Worm (Caenorhabditis elegans) whole organism, young adult: Measurements from ENCODE around the gene pbo-6.
A peak's percentile ranks its signal among the peaks of the same experiment; 100 is the strongest.

ENCODE experiments used
- B0261.1 ChIP-seq: sonication (generic microtip); optimal IDR thresholded peaks from 2 replicates; lab custom pipeline; 2016; ENCODE audit warnings: mild to moderate bottlenecking, missing genetic modification characterization, moderate library complexity, missing compliant biosample characterization
- B0336.3 ChIP-seq: fragments of 200-800 bp; sonication (Bioruptor generic); IDR thresholded peaks from 2 replicates; pipeline ENCODE4 v1.3.6; 2022; ENCODE audit warnings: missing genetic modification characterization, missing compliant biosample characterization
- C06A6.2 ChIP-seq: fragments of 200-800 bp; sonication (Bioruptor generic); conservative IDR thresholded peaks from 2 replicates; pipeline ENCODE4 v1.3.6; 2022; ENCODE audit warnings: missing genetic modification characterization, missing compliant biosample characterization
- F52B5.7 ChIP-seq: sonication (generic microtip); optimal IDR thresholded peaks from 2 replicates; lab custom pipeline; 2016; ENCODE audit warnings: mild to moderate bottlenecking, missing genetic modification characterization, missing compliant biosample characterization
- Y53F4B.3 ChIP-seq: fragments of 200-800 bp; sonication (Bioruptor generic); IDR thresholded peaks from 2 replicates; pipeline ENCODE4 v1.3.6; 2022; ENCODE audit warnings: missing genetic modification reagents, missing genetic modification characterization, missing compliant biosample characterization
- Y53G8AR.9 ChIP-seq: fragments of 200-800 bp; sonication (Bioruptor generic); conservative IDR thresholded peaks from 2 replicates; pipeline ENCODE4 v1.3.6; 2022; ENCODE audit warnings: missing genetic modification reagents, missing genetic modification characterization, missing compliant biosample characterization
- Y79H2A.3 ChIP-seq: fragments of 200-800 bp; sonication (Bioruptor generic); conservative IDR thresholded peaks from 2 replicates; pipeline ENCODE4 v1.3.6; 2022; ENCODE audit warnings: missing genetic modification reagents, missing genetic modification characterization, missing compliant biosample characterization
- ZK185.1 ChIP-seq: sonication (generic microtip); optimal IDR thresholded peaks from 2 replicates; lab custom pipeline; 2016; ENCODE audit warnings: mild to moderate bottlenecking, missing genetic modification characterization, missing compliant biosample characterization; ENCODE audit not compliant: poor library complexity, severe bottlenecking
- ama-1 ChIP-seq, 3 experiments: fragments of 150-350 bp in 1 of 3; sonication (generic microtip) in 2 of 3; optimal IDR thresholded peaks; 2 replicates each; lab custom pipeline; 2014 to 2018; ENCODE audit warnings: missing biosample characterization in 2 of 3, missing genetic modification characterization in 2 of 3, missing genetic modification reagents in 2 of 3
- aptf-2 ChIP-seq: fragments of 200-800 bp; sonication (Bioruptor generic); conservative IDR thresholded peaks from 2 replicates; pipeline ENCODE4 v1.3.6; 2022; ENCODE audit warnings: missing genetic modification reagents, missing genetic modification characterization, missing compliant biosample characterization
- aptf-3 ChIP-seq: fragments of 200-800 bp; sonication (Bioruptor generic); IDR thresholded peaks from 2 replicates; pipeline ENCODE4 v1.3.6; 2022; ENCODE audit warnings: missing genetic modification characterization, missing compliant biosample characterization
- attf-6 ChIP-seq: fragments of 200-800 bp; sonication (Bioruptor generic); IDR thresholded peaks from 2 replicates; pipeline ENCODE4 v1.3.6; 2022; ENCODE audit warnings: missing genetic modification reagents, missing genetic modification characterization, missing compliant biosample characterization
- bed-1 ChIP-seq: fragments of 200-800 bp; sonication (Bioruptor generic); IDR thresholded peaks from 2 replicates; pipeline ENCODE4 v1.3.6; 2022; ENCODE audit warnings: missing genetic modification reagents, missing genetic modification characterization, missing compliant biosample characterization
- ceh-100 ChIP-seq: fragments of 200-800 bp; sonication (Bioruptor generic); IDR thresholded peaks from 2 replicates; pipeline ENCODE4 v1.3.6; 2022; ENCODE audit warnings: missing genetic modification reagents, missing genetic modification characterization, missing compliant biosample characterization
- ceh-27 ChIP-seq: fragments of 200-800 bp; sonication (Bioruptor generic); optimal IDR thresholded peaks from 2 replicates; lab custom pipeline; 2018; ENCODE audit warnings: mild to moderate bottlenecking, missing genetic modification characterization, moderate library complexity, missing compliant biosample characterization
- ceh-40 ChIP-seq: fragments of 200-800 bp; sonication (Bioruptor generic); IDR thresholded peaks from 2 replicates; pipeline ENCODE4 v1.3.6; 2022; ENCODE audit warnings: missing genetic modification characterization, missing compliant biosample characterization
- ceh-79 ChIP-seq: sonication (generic microtip); optimal IDR thresholded peaks from 2 replicates; lab custom pipeline; 2017; ENCODE audit warnings: mild to moderate bottlenecking, missing genetic modification characterization, missing compliant biosample characterization
- ceh-91 ChIP-seq: fragments of 200-800 bp; sonication (Bioruptor generic); IDR thresholded peaks from 2 replicates; pipeline ENCODE4 v1.3.6; 2022; ENCODE audit warnings: missing genetic modification reagents, missing genetic modification characterization, missing compliant biosample characterization
- dpff-1 ChIP-seq: sonication (generic microtip); optimal IDR thresholded peaks from 2 replicates; lab custom pipeline; 2017; ENCODE audit warnings: mild to moderate bottlenecking, missing genetic modification characterization, missing compliant biosample characterization
- egrh-3 ChIP-seq: fragments of 200-800 bp; sonication (Bioruptor generic); IDR thresholded peaks from 2 replicates; pipeline ENCODE4 v1.3.6; 2022; ENCODE audit warnings: missing genetic modification reagents, missing genetic modification characterization, missing compliant biosample characterization
- hmg-1.2 ChIP-seq: fragments of 200-800 bp; sonication (Bioruptor generic); IDR thresholded peaks from 2 replicates; pipeline ENCODE4 v1.3.6; 2022; ENCODE audit warnings: missing genetic modification reagents, missing genetic modification characterization, missing compliant biosample characterization
- lag-1 ChIP-seq: fragments of 200-800 bp; sonication (Bioruptor generic); IDR thresholded peaks from 2 replicates; pipeline ENCODE4 v1.3.6; 2022; ENCODE audit warnings: missing genetic modification reagents, missing genetic modification characterization, missing compliant biosample characterization
- lin-35 ChIP-seq, 3 experiments: fragments of 150-350 bp in 2 of 3; sonication (generic microtip) in 1 of 3; optimal IDR thresholded peaks; 2 replicates each; lab custom pipeline; 2014 to 2018; ENCODE audit warnings: missing biosample characterization in 3 of 3, missing genetic modification characterization in 3 of 3, missing genetic modification reagents in 3 of 3
- lin-40 ChIP-seq: sonication (generic microtip); optimal IDR thresholded peaks from 2 replicates; lab custom pipeline; 2016; ENCODE audit warnings: missing genetic modification characterization, mild to moderate bottlenecking, missing compliant biosample characterization, missing genotype, missing genetic modification reagents
- lir-1 ChIP-seq: fragments of 200-800 bp; sonication (Bioruptor generic); conservative IDR thresholded peaks from 2 replicates; pipeline ENCODE4 v1.3.6; 2022; ENCODE audit warnings: missing genetic modification reagents, missing genetic modification characterization, missing compliant biosample characterization
- madf-6 ChIP-seq: fragments of 200-800 bp; sonication (Bioruptor generic); IDR thresholded peaks from 2 replicates; pipeline ENCODE4 v1.3.6; 2022; ENCODE audit warnings: missing genetic modification reagents, missing genetic modification characterization, missing compliant biosample characterization
- mes-4 ChIP-seq: sonication (generic microtip); optimal IDR thresholded peaks from 2 replicates; lab custom pipeline; 2016; ENCODE audit warnings: missing genotype, missing genetic modification characterization, missing compliant biosample characterization
- nfya-2 ChIP-seq: fragments of 200-800 bp; sonication (Bioruptor generic); IDR thresholded peaks from 2 replicates; pipeline ENCODE4 v1.3.6; 2022; ENCODE audit warnings: missing genetic modification reagents, missing genetic modification characterization, missing compliant biosample characterization
- nfyb-1 ChIP-seq: fragments of 200-800 bp; sonication (Bioruptor generic); IDR thresholded peaks from 2 replicates; pipeline ENCODE4 v1.3.6; 2022; ENCODE audit warnings: missing genetic modification reagents, missing genetic modification characterization, missing compliant biosample characterization
- nhr-27 ChIP-seq: fragments of 200-800 bp; sonication (Bioruptor generic); optimal IDR thresholded peaks from 2 replicates; lab custom pipeline; 2018; ENCODE audit warnings: mild to moderate bottlenecking, missing genetic modification characterization, moderate library complexity, missing compliant biosample characterization
- nhr-90 ChIP-seq: sonication (generic microtip); optimal IDR thresholded peaks from 2 replicates; lab custom pipeline; 2016; ENCODE audit warnings: missing genotype, mild to moderate bottlenecking, missing genetic modification characterization, missing compliant biosample characterization
- pbrm-1 ChIP-seq: fragments of 200-800 bp; sonication (Bioruptor generic); IDR thresholded peaks from 2 replicates; pipeline ENCODE4 v1.3.6; 2022; ENCODE audit warnings: missing genetic modification reagents, missing genetic modification characterization, missing compliant biosample characterization
- repo-1 ChIP-seq: sonication (generic microtip); optimal IDR thresholded peaks from 2 replicates; lab custom pipeline; 2017; ENCODE audit warnings: mild to moderate bottlenecking, missing genetic modification characterization, missing compliant biosample characterization
- unc-62 ChIP-seq: fragments of 150-350 bp; optimal IDR thresholded peaks from 2 replicates; lab custom pipeline; 2014; ENCODE audit warnings: missing biosample characterization, missing genetic modification reagents, missing genetic modification characterization
- zfh-2 ChIP-seq: fragments of 200-800 bp; sonication (Bioruptor generic); conservative IDR thresholded peaks from 2 replicates; pipeline ENCODE4 v1.3.6; 2022; ENCODE audit warnings: missing genetic modification reagents, missing genetic modification characterization, missing compliant biosample characterization
- zim-3 ChIP-seq: sonication (generic microtip); optimal IDR thresholded peaks from 2 replicates; lab custom pipeline; 2017; ENCODE audit warnings: mild to moderate bottlenecking, missing genetic modification characterization, moderate library complexity, missing compliant biosample characterization
- ztf-22 ChIP-seq: fragments of 200-800 bp; sonication (Bioruptor generic); optimal IDR thresholded peaks from 2 replicates; lab custom pipeline; 2018; ENCODE audit warnings: mild to moderate bottlenecking, missing genetic modification characterization, moderate library complexity, missing compliant biosample characterization
- ztf-26 ChIP-seq: sonication (generic microtip); optimal IDR thresholded peaks from 2 replicates; lab custom pipeline; 2017; ENCODE audit warnings: missing genetic modification characterization, missing compliant biosample characterization
- ztf-28 ChIP-seq: fragments of 200-800 bp; sonication (Bioruptor generic); IDR thresholded peaks from 2 replicates; pipeline ENCODE4 v1.3.6; 2022; ENCODE audit warnings: missing genetic modification reagents, missing genetic modification characterization, missing compliant biosample characterization
- ztf-6 ChIP-seq: fragments of 200-800 bp; sonication (Bioruptor generic); IDR thresholded peaks from 2 replicates; pipeline ENCODE4 v1.3.6; 2022; ENCODE audit warnings: missing genetic modification reagents, missing genetic modification characterization, missing compliant biosample characterization

The pbo-6 gene

DNA sequence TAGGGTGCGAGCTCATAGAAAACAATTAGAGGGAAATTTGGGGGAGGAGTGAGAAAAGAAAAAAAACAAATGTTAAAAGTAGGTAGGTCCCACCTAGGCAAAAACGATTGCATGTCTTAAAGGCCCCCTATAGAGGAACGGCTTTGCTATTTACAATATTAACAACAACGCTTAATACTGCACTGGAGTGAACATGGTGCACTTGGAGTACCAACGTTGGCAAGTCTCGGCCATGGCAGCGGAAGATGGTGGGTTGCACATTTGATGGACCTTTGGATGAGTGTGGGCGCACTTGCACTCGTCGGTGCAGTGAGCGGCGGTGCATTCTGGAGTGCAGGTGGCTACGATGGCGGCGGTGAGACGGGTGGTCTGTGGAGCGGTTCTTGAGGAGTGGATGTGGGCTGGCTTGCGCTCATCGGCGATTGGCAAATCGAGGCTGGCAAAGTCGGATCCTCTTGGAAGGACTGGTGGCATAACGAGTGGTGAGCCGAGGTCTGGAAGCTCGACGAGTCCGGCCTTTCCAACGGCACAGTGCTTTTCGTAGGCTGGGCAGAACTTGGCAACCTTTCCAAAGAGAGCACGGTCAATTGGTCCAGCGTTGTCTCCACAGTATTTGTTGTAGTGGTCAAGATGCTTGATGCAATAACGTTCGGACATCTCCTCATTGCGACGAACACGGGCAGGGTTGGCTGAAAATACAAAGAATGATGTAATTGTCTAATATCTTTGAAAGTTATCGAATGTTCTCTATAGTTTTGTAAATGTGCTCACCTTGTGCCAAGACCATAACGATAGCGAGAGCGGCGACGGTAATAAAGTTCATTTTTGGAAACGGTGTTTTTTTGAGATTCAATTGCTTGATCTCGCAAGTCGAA is 8.0 kb upstream of the pbo-6 start:
- TF ChIP-seq zfh-2 (GFP tag; lab: Robert Waterston, UW) (peak; percentile 86), nhr-27 (tag; lab: Kevin White, UChicago) (peak; percentile 36), lin-40 (tag; lab: Kevin White, UChicago) (no peak), ceh-91 (GFP tag; lab: Robert Waterston, UW) (no peak), pbrm-1 (no peak), unc-62 (GFP tag; lab: Kevin White, UChicago) (no peak), ztf-28 (GFP tag; lab: Robert Waterston, UW) (no peak), ceh-40 (GFP tag; lab: Robert Waterston, UW) (no peak), ceh-100 (GFP tag; lab: Robert Waterston, UW) (no peak), attf-6 (no peak), lir-1 (GFP tag; lab: Robert Waterston, UW) (no peak; the same call in 1 of the 2 replicates), ztf-6 (GFP tag; lab: Robert Waterston, UW) (no peak), mes-4 (tag; lab: Kevin White, UChicago) (no peak), dpff-1 (tag; lab: Kevin White, UChicago) (no peak), ZK185.1 (tag; lab: Kevin White, UChicago) (no peak), repo-1 (tag; lab: Kevin White, UChicago) (peak; percentile 41), lin-35 (GFP tag; optimal IDR thresholded peaks at IDR 0.05; lab: Kevin White, UChicago) (no peak), nhr-90 (tag; lab: Kevin White, UChicago) (no peak), B0336.3 (GFP tag; lab: Robert Waterston, UW) (0 out of 2 replicates have a peak, but pooled peaks have one; percentile 13), lag-1 (GFP tag; lab: Robert Waterston, UW) (no peak), aptf-3 (no peak), ztf-22 (GFP tag; lab: Kevin White, UChicago) (no peak), nfya-2 (GFP tag; lab: Robert Waterston, UW) (no peak), nfyb-1 (no peak), F52B5.7 (tag; lab: Kevin White, UChicago) (no peak), bed-1 (no peak), Y53F4B.3 (GFP tag; lab: Robert Waterston, UW) (no peak), madf-6 (GFP tag; lab: Robert Waterston, UW) (no peak), C06A6.2 (GFP tag; lab: Robert Waterston, UW) (no peak), ceh-79 (tag; lab: Kevin White, UChicago) (peak; percentile 59), ztf-26 (peak; percentile 78), Y79H2A.3 (no peak), egrh-3 (peak; percentile 74; the same call in 1 of the 2 replicates), B0261.1 (no peak), zim-3 (tag; lab: Kevin White, UChicago) (no peak), aptf-2 (GFP tag; lab: Robert Waterston, UW) (0 out of 2 replicates have a peak, but pooled peaks have one; percentile 12), Y53G8AR.9 (GFP tag; lab: Robert Waterston, UW) (no peak), ama-1 (optimal IDR thresholded peaks at IDR 0.05; lab: Kevin White, UChicago) (peak; percentile 96), ama-1 (GFP tag; optimal IDR thresholded peaks at IDR 0.05; lab: Kevin White, UChicago) (no peak), hmg-1.2 (GFP tag; lab: Robert Waterston, UW) (no peak), ceh-27 (GFP tag; lab: Kevin White, UChicago) (peak; percentile 2)
